Fruit fly (Drosophila melanogaster): ENCODE results near the gene wam.

Gene wam

DNA sequence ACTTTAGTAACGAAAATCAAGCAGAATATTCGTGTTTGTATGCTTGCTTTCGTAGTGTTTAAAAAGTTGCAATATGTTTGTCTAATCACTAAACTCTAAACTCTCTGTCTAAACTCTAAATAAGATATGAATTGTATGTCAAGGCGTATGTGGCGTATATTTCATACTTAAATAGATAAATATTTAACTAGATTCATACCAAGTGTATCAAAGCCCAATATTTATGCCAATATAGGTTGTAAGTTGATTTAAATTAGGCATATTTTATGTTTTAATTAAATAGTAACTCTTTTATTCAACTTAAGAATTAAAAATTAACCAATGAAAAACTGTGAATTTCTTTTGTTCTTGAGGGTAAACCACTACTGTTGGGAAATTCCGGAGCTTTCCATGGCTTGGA lies at the start of gene wam:
Gene wam (minus strand): TSS at position 101 of the 400 bp plus-strand sequence.
- no peak for TF ChIP-seq CTCF (optimal IDR thresholded peaks at IDR 0.05)
- no peak for TF ChIP-seq CG8478 (optimal IDR thresholded peaks at IDR 0.05)

dm6 chr3R:23337183-23337825 lies 49.5 kb upstream of the wam start:
- no peak for TF ChIP-seq CG8478 (optimal IDR thresholded peaks at IDR 0.05)
- no peak for TF ChIP-seq CTCF (optimal IDR thresholded peaks at IDR 0.05)

- TF ChIP-seq CG8478 (optimal IDR thresholded peaks at IDR 0.05) (no peak), CTCF (optimal IDR thresholded peaks at IDR 0.05) (no peak)
Measured at dm6 chr3R:23336513-23336912, 48.7 kb upstream of the wam start.

DNA sequence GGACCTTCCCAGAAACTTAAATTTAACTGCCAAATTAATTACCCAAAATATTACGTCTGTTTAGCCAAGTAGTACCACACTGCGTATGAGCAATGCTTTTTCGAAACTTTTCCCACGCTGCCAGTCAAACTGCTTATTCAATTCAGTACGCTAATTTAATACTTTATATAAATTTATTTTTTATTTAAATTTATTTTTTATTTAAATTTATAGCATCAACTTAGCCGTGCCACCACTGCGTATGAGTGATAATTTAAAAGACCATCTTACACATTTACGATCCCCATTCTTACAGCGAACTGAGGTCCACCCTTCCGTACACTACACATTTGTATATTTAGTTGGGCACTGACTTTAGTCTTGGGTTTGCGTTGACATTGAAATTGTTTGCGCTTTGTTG lies 47.7 kb upstream of the wam start:
- TF ChIP-seq CTCF (optimal IDR thresholded peaks at IDR 0.05) (no peak), CG8478 (optimal IDR thresholded peaks at IDR 0.05) (no peak)

- TF ChIP-seq CTCF (optimal IDR thresholded peaks at IDR 0.05) = no peak
- TF ChIP-seq CG8478 (optimal IDR thresholded peaks at IDR 0.05) = no peak
Measured at dm6 chr3R:23334866-23335265, 47.0 kb upstream of the wam start.

DNA sequence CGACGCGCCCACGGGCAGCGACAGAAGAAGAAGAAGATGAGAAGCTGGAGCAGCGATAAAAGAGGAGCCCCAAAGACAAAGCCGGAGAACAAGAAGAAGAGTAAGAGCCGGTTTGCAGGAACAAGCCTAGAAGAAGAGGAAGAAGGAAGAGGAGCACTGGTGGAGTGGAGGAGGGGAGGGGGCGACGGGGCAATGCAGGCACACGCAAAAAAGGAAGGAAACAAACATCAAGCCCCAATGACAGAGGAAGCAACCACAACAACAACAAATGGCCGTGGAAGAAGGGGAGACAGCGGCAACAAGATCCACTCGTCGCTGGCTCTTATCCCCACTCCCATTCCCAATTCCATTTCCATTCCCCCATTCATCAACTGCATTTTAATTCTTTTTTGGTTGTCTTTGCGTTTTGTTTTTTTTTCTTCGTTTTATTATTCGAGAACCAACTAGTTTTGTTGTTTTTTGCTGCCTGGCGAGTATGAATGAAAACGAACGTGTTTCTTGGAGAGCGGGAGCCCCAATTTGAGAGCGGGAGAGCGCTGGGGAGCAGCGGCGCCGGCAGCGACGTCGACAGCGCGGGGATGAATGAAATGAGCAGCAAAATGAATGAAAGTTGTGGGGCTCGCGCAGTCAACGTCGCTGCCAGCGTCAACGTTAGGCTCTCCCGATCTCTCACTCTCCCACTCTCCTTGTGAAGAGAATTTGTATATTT lies 46.3 kb upstream of the wam start:
- no peak for TF ChIP-seq CG8478 (optimal IDR thresholded peaks at IDR 0.05)
- no peak for TF ChIP-seq CTCF (optimal IDR thresholded peaks at IDR 0.05)

- TF ChIP-seq CTCF (optimal IDR thresholded peaks at IDR 0.05) = no peak
- TF ChIP-seq CG8478 (optimal IDR thresholded peaks at IDR 0.05) = no peak
Measured at dm6 chr3R:23333334-23334035, 45.6 kb upstream of the wam start.

dm6 chr3R:23332535-23333333 lies 44.9 kb upstream of the wam start:
- no peak for TF ChIP-seq CTCF (optimal IDR thresholded peaks at IDR 0.05)

- no peak for TF ChIP-seq CG8478 (optimal IDR thresholded peaks at IDR 0.05)
Measured at dm6 chr3R:23331865-23332367, 44.1 kb upstream of the wam start.

- TF ChIP-seq CG8478 (optimal IDR thresholded peaks at IDR 0.05) (no peak), CTCF (optimal IDR thresholded peaks at IDR 0.05) (peak; percentile 74 to 93)
Measured at dm6 chr3R:23331280-23331679, 43.4 kb upstream of the wam start.

- TF ChIP-seq CG8478 (optimal IDR thresholded peaks at IDR 0.05) (no peak), CTCF (optimal IDR thresholded peaks at IDR 0.05) (no peak)
Measured at dm6 chr3R:23327707-23328106, 39.9 kb upstream of the wam start.

DNA sequence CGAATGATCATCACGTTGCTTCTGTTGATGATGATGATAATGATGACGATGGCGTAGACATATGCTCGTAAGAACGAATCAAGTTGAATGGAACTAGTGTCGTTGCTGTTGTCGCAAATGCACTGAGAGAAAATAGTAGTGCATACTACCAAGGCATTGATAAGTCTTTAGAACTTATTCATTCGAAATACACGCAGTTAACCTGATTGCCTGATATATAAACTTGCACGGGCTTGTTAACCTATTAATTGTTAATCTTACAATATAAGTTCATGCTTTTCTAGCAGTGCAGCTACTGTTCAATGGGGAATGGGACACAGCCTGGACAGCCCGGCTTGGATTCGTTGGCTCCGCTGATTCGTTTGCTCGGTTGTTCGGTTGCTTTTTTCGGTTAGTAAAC lies 38.4 kb upstream of the wam start:
- no peak for TF ChIP-seq CTCF (optimal IDR thresholded peaks at IDR 0.05)
- no peak for TF ChIP-seq CG8478 (optimal IDR thresholded peaks at IDR 0.05)

DNA sequence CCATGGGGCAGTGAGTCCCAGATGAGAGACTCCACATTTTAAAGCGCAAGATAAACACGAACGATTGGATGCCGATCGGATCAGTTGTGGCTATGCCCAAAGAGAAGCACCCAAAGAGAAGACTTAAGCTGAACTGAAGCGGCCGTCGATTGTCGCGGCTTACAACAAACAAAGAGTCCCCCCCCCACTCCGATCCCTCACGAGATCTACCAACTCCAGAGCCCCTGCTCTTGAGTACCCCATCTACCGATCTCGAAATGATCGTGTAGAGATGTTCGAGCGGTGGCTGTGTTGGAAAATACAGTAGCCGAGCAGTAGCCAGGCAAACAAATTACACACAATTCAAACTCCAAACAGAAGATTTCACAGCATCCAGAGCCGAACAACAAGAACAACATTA lies 37.9 kb upstream of the wam start:
- TF ChIP-seq CTCF (optimal IDR thresholded peaks at IDR 0.05) = no peak
- TF ChIP-seq CG8478 (optimal IDR thresholded peaks at IDR 0.05) = no peak

DNA sequence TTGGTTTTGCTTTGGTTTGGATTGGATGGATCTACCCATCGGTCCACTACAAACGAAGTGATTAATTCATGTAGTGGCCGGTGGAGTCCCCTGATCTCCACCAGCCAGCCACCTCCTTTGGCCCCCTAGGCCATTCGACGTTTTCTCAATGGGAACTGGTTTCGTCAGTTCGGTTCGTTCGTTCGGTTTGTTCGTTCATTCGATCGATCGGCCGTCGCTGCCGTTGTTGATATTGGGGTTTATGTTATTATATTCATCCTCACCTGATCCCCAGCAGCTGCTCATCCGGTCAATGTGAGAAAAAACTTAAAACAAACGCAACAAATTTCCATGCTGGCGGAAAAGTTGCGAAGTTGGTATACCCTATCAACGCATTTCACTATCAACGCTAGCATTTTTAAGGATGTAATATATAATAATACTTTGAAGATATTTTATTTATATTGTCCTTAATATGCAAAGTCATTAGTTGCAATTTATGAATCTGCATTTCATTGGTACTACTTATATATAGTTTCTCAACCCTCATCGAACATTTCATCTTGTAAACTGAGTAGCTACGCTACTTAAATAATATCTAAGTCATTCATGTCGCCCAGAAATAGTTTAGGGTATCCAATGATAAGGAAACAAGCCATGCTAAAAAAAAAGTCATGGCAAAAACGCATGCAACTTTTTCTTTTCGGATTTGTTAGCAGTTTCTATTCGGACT lies 35.9 kb upstream of the wam start:
- TF ChIP-seq CG8478 (optimal IDR thresholded peaks at IDR 0.05) (no peak), CTCF (optimal IDR thresholded peaks at IDR 0.05) (no peak)

DNA sequence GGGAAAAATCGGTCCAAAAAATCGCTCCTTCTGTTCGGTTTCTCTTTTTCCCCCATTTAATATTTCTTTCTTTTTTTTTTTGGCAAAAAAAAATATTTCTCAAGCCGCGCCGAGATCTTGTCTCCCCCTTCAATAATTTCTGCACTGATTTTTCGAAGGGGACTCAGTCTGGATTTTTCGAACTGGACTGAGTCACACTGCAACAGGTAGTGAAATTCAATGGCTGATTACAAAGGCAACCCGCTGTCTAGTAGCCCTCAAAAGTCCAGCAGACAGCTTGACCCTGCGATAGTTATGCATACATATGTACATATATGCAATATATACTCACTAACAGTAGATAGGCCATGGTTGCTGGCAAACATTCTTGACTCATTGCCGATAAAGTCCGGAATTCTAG lies 32.4 kb upstream of the wam start:
- TF ChIP-seq CG8478 (optimal IDR thresholded peaks at IDR 0.05) = peak; percentile 78
- no peak for TF ChIP-seq CTCF (optimal IDR thresholded peaks at IDR 0.05)
